Fruit fly (Drosophila melanogaster): ENCODE data around the gene CG14947.
A peak's percentile ranks its signal among the peaks of the same experiment; 100 is the strongest.

CG14947 gene

DNA sequence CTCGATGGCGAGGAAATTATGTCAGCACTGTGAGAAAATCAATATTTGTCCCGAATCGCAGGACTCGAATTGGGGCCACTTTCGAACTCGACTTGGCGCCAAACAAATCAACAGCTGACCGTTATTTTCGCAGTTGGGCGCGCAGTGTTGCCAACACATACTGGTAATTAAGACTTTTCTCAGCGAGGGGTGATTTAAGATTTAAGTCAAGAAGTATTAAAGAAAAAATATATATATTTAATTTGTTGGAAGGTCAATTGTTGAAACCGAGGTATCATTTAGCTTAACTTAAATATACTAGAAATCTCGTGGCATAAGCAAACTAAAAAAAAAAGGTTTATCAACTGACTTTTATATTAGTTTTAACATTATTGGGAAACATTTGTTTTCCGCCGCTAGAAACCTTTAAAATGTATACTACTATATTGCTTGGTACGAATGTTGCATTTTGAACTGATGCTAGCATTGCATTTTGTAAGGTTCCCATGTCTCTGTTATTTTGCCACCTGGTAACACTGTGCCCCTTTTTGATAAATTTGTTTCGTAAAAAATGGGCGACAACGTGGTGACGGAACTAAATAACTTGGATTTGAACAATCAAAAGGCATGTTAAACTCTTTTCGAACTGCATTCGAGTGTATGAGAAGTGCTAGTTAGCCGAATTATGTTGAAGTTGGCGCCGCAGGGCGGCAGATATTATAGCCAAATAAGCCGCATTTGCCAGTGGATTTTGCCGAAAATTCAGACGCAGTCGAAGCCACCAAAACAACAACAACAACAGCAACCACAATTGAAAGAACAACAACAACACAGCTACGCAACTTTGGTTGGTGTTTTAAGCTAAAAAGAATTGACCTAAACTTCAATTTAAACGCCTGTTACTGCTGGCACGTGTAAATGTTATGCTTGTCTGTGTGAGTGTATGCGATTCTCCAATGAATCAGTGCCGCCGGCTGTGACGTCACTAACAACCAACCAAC lies 27.6 kb downstream of the CG14947 start, which contains the start of the genes Patsas and ThrRS:
Patsas (minus strand) TSS at position 55 of the 980 bp plus-strand sequence.
ThrRS (plus strand) TSS at position 521 of the 980 bp plus-strand sequence.
- TF ChIP-seq CG8478 (optimal IDR thresholded peaks at IDR 0.05) (no peak), psq (optimal IDR thresholded peaks at IDR 0.05) (no peak)

DNA sequence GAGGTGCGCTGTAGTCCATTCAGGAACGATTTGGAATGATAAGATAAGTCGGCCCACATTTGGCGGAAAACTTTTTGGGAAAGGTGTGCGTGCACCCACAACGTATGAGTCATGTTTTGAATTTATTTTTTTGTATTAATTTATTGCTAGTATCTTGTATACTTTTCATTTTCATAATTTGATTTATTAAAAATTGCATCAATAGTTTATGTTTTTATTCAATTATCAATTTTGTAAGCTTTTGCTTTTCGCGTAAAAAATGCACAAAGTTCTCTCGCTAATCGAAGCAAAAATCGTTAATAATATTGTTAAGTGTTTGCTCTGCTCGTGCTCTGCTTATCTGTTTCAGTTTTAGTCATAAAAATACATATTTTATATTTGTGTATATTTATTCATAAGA lies 31.2 kb downstream of the CG14947 start:
- TF ChIP-seq usp (GFP tag; optimal IDR thresholded peaks at IDR 0.05), result no peak
- TF ChIP-seq psq (optimal IDR thresholded peaks at IDR 0.05), result no peak
- TF ChIP-seq CG8478 (optimal IDR thresholded peaks at IDR 0.05), result no peak
- no peak for TF ChIP-seq Dll (optimal IDR thresholded peaks at IDR 0.05)
- no peak for TF ChIP-seq pan (optimal IDR thresholded peaks at IDR 0.05)
- TF ChIP-seq EcR (GFP tag; optimal IDR thresholded peaks at IDR 0.05), result no peak

DNA sequence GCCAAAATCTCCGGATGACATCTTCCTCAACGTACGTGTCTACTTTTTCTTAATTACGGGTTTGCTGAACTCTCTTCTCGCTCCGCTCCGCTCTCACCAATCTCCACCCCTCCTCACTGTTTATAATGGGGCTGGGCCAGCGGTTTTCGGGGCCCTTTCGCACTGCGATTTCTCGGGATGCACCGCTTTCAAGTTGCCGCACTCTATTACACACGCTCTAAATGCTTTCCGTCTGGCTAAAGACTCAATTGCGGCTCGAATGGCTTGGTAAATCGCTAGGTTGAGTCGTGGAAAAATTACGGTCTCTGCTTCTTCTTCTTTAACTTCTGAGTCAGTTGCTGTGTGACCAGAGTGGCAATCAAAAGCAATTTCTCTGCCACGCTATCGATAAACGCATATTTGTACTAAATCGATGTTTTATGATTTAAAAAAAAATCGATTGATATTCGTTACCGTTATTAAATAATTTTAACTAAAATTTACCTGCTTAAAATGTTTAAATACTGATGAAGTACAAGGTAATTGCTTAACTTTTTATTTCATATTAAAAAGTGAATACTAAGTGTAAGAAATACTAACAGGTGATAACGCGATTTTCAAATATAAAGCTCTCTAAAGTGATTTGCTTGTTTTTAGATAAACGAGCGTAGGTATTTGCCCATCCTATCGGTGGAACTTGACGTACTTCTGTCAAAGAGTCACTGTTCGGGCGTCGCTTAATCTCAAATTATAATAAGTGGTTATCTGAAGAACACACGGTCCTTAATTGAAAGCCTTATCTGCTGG lies 33.1 kb downstream of the CG14947 start, which contains the start of the genes Rab6 and Phae1:
Rab6 (minus strand) TSS at position 338 of the 786 bp plus-strand sequence.
Phae1 (plus strand) TSS at position 639 of the 786 bp plus-strand sequence.
- no peak for TF ChIP-seq usp (GFP tag; optimal IDR thresholded peaks at IDR 0.05)
- peak; percentile 68 for TF ChIP-seq Dll (optimal IDR thresholded peaks at IDR 0.05)

DNA sequence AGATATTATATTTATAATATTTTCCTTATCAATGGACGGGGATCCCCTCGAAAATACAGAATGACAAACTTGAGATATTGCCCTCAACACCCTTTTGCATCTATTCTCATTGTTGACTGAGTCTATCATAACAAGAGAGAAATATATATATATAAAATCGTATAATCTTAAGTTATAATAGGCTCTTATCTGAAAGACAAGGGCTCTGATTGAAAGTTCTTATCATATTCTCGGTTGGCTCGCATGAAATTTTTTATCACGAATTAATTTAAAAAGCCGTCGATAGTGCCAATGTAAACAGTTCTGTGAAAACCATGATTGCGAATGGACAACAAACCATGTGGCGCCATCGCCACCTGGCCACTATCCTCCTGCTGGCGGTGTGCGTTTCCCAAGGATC lies 34.9 kb downstream of the CG14947 start, which contains the start of gene Phae2:
Phae2 (plus strand) TSS at position 301 of the 400 bp plus-strand sequence.
- TF ChIP-seq EcR (GFP tag; optimal IDR thresholded peaks at IDR 0.05) (no peak), pan (optimal IDR thresholded peaks at IDR 0.05) (no peak), Dll (optimal IDR thresholded peaks at IDR 0.05) (no peak), psq (optimal IDR thresholded peaks at IDR 0.05) (no peak), CG8478 (optimal IDR thresholded peaks at IDR 0.05) (no peak), usp (GFP tag; optimal IDR thresholded peaks at IDR 0.05) (no peak)

DNA sequence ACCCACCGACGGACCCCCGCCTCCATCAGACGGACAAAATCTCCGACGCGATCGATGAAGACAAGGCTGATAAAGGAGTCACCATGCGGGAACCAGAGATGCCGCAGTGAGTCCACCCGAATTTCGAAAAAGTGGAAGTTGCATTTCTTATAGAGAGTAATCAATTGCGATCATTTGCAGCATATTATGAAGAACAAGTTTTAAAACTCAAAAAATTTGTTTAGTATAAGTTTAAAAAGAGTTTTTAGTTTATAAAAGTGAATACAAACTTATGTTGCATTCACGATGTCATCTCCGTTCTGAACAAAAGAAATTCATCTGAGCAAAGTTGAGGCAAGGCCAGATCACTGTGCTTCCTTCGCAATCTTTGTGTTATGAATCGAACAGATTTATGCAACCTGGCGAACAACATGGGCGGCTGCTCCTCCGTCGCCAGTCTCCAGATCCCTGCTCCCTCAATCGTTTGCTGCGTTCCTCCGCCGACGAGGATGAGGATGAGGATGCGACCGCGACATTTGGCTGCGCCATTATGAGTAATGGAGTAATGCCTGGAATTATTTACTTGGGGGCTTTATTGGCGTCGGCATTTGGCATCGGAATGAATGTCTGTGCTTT lies 37.1 kb downstream of the CG14947 start:
- TF ChIP-seq Dll (optimal IDR thresholded peaks at IDR 0.05), result no peak
- no peak for TF ChIP-seq pan (optimal IDR thresholded peaks at IDR 0.05)
- TF ChIP-seq CG8478 (optimal IDR thresholded peaks at IDR 0.05), result no peak
- no peak for TF ChIP-seq psq (optimal IDR thresholded peaks at IDR 0.05)
- TF ChIP-seq usp (GFP tag; optimal IDR thresholded peaks at IDR 0.05), result no peak
- TF ChIP-seq EcR (GFP tag; optimal IDR thresholded peaks at IDR 0.05), result no peak

DNA sequence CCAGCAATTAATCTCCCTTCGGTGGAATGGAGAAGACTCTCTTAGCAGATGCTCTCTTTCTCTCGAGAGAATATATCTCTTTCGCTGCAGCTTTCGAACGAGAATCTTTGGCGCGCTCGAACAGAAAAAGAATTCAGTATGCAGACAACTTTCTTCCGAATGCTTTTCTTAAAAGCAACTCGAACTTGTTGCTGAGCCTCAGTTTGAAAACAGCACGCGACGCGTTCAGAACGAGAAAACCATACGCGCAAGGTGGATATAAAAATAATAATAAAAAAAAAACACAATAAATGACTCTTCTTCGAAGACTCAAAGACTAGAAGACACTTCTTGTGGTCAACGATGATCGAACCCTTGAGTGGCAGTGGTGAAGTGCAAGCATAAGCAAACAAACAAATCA lies 38.3 kb downstream of the CG14947 start, which contains the start of gene CG17211:
CG17211 (plus strand) TSS at position 202 of the 400 bp plus-strand sequence.
- TF ChIP-seq CG8478 (optimal IDR thresholded peaks at IDR 0.05) (no peak), usp (GFP tag; optimal IDR thresholded peaks at IDR 0.05) (no peak), psq (optimal IDR thresholded peaks at IDR 0.05) (no peak), EcR (GFP tag; optimal IDR thresholded peaks at IDR 0.05) (no peak), pan (optimal IDR thresholded peaks at IDR 0.05) (no peak), Dll (optimal IDR thresholded peaks at IDR 0.05) (no peak)

DNA sequence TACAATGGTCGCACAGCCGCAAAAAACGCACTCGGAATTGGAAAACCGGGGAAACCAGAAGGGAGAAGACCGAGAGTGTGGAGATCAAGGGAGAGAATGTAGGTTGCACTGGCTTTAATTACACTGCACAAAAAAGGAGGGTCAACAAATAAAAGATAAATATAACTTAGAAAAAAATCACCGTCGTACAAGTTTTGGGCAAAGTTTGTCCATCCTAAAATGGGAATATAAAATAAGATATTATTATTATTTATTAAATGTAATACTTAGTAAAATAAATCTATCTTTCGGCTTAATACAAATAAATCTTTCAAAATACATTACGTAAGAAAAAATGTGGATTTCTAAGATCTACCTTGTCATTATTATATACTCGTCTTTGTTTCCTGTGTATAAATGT lies 39.9 kb downstream of the CG14947 start:
- TF ChIP-seq EcR (GFP tag; optimal IDR thresholded peaks at IDR 0.05), result no peak
- TF ChIP-seq Dll (optimal IDR thresholded peaks at IDR 0.05), result no peak
- no peak for TF ChIP-seq CG8478 (optimal IDR thresholded peaks at IDR 0.05)
- no peak for TF ChIP-seq psq (optimal IDR thresholded peaks at IDR 0.05)
- TF ChIP-seq pan (optimal IDR thresholded peaks at IDR 0.05), result no peak
- no peak for TF ChIP-seq usp (GFP tag; optimal IDR thresholded peaks at IDR 0.05)

DNA sequence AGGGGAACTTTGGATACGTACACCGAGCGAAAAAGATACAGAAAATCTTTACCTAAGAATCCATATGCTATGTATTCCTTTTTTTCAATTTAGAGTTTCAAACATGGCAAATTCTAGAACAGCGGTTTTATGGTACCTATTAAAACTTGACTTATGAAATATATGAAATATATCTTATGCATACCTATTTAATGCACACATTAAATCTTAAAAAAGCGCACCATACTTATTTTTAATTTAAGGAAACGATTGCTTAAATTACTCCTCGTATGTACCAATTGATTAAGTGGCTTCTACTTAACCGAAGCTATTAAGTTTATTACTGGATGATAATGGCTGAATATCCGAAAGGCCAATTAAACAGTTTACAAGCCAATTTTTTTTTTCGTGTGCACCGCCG lies 44.1 kb downstream of the CG14947 start:
- no peak for TF ChIP-seq psq (optimal IDR thresholded peaks at IDR 0.05)
- TF ChIP-seq EcR (GFP tag; optimal IDR thresholded peaks at IDR 0.05), result no peak
- TF ChIP-seq CG8478 (optimal IDR thresholded peaks at IDR 0.05), result no peak
- no peak for TF ChIP-seq usp (GFP tag; optimal IDR thresholded peaks at IDR 0.05)
- TF ChIP-seq pan (optimal IDR thresholded peaks at IDR 0.05), result no peak
- TF ChIP-seq Dll (optimal IDR thresholded peaks at IDR 0.05), result no peak
